Worm (Caenorhabditis elegans) whole organism, mixed stage, embryonic: Measurements from ENCODE around the gene T16G1.6.

Experiments used
- drap-1 ChIP-seq: fragments of 200-800 bp; sonication (Bioruptor generic); optimal IDR thresholded peaks from 3 replicates; lab custom pipeline; 2018; ENCODE audit warnings: mild to moderate bottlenecking, missing genetic modification characterization, missing compliant biosample characterization
- elt-3 ChIP-seq: fragments of 150-350 bp; optimal IDR thresholded peaks from 2 replicates; lab custom pipeline; 2014; ENCODE audit warnings: missing biosample characterization, missing genetic modification characterization
- hlh-1 ChIP-seq: fragments of 150-350 bp; optimal IDR thresholded peaks from 2 replicates; lab custom pipeline; 2014; ENCODE audit warnings: missing biosample characterization, missing genetic modification reagents, missing genetic modification characterization
- lin-13 ChIP-seq: fragments of 150-350 bp; optimal IDR thresholded peaks from 2 replicates; lab custom pipeline; 2014; ENCODE audit warnings: missing biosample characterization, missing genetic modification characterization
- mep-1 ChIP-seq: fragments of 150-350 bp; optimal IDR thresholded peaks from 2 replicates; lab custom pipeline; 2017; ENCODE audit warnings: missing biosample characterization, missing genetic modification reagents, missing genetic modification characterization, inconsistent platforms
- nhr-12 ChIP-seq: fragments of 150-350 bp; optimal IDR thresholded peaks from 2 replicates; lab custom pipeline; 2014; ENCODE audit warnings: missing biosample characterization, missing genetic modification characterization
- nhr-2 ChIP-seq: fragments of 150-350 bp; optimal IDR thresholded peaks from 2 replicates; lab custom pipeline; 2014; ENCODE audit warnings: missing biosample characterization, missing genetic modification characterization
- nhr-237 ChIP-seq: fragments of 150-350 bp; optimal IDR thresholded peaks from 2 replicates; lab custom pipeline; 2014; ENCODE audit warnings: missing biosample characterization, missing genetic modification characterization
- nhr-28 ChIP-seq: fragments of 150-350 bp; optimal IDR thresholded peaks from 2 replicates; lab custom pipeline; 2014; ENCODE audit warnings: missing biosample characterization, missing genetic modification characterization
- unc-120 ChIP-seq: sonication (generic microtip); optimal IDR thresholded peaks from 2 replicates; lab custom pipeline; 2017; ENCODE audit warnings: missing genetic modification characterization, missing compliant biosample characterization; ENCODE audit not compliant: poor library complexity, severe bottlenecking
- unc-62 ChIP-seq: fragments of 150-350 bp; optimal IDR thresholded peaks from 2 replicates; lab custom pipeline; 2014; ENCODE audit warnings: missing biosample characterization, missing genetic modification reagents, missing genetic modification characterization

- TF ChIP-seq hlh-1, result no peak
- TF ChIP-seq mep-1 (tag; lab: Kevin White, UChicago), result no peak
- TF ChIP-seq drap-1 (GFP tag; lab: Kevin White, UChicago), result no peak
- TF ChIP-seq unc-62 (GFP tag; lab: Kevin White, UChicago), result no peak
- TF ChIP-seq nhr-12 (tag; lab: Kevin White, UChicago), result no peak
- no peak for TF ChIP-seq elt-3 (tag; lab: Kevin White, UChicago)
- TF ChIP-seq nhr-237 (tag; lab: Kevin White, UChicago), result no peak
- no peak for TF ChIP-seq nhr-28
- no peak for TF ChIP-seq unc-120
- TF ChIP-seq lin-13 (tag; lab: Kevin White, UChicago), result no peak
- no peak for TF ChIP-seq nhr-2
These were observed 30.2 kb downstream of the T16G1.6 start, which contains the start of gene ttr-29 for ce11 chrV:12906732-12907131.
